Fruit fly (Drosophila melanogaster) whole organism, embryonic: ENCODE results near the gene Tsp5D.
A peak's percentile ranks its signal among the peaks of the same experiment; 100 is the strongest.

Experiments
- Aef1 ChIP-seq: fragments of 200-800 bp; sonication (Bioruptor generic); IDR thresholded peaks from 3 replicates; pipeline ENCODE4 v1.3.6; 2022; ENCODE audit warnings: missing biosample characterization, missing genetic modification characterization
- Awh ChIP-seq: fragments of 200-800 bp; sonication (Bioruptor generic); IDR thresholded peaks from 2 replicates; pipeline ENCODE4, ENCODE4 v1.3.6; 2022; ENCODE audit warnings: missing biosample characterization, missing genetic modification characterization
- Bgb ChIP-seq: fragments of 200-800 bp; sonication (Bioruptor generic); IDR thresholded peaks from 2 replicates; pipeline ENCODE4 v1.3.6; 2022; ENCODE audit warnings: missing biosample characterization, missing genetic modification characterization; ENCODE audit not compliant: partially characterized antibody
- C15 ChIP-seq: fragments of 200-800 bp; sonication (Bioruptor generic); IDR thresholded peaks from 3 replicates; pipeline ENCODE4 v1.3.6; 2022; ENCODE audit warnings: missing biosample characterization, missing genetic modification characterization
- CG10147 ChIP-seq: fragments of 200-800 bp; sonication (Bioruptor generic); optimal IDR thresholded peaks from 2 replicates; lab custom pipeline; 2019; ENCODE audit warnings: missing biosample characterization, mild to moderate bottlenecking, missing genetic modification characterization, moderate library complexity
- CG10959 ChIP-seq: fragments of 200-800 bp; sonication (Bioruptor generic); IDR thresholded peaks from 2 replicates; pipeline ENCODE4 v1.3.6; 2022; ENCODE audit warnings: missing biosample characterization, missing genetic modification characterization
- CG11695 ChIP-seq: fragments of 200-800 bp; sonication (Bioruptor generic); IDR thresholded peaks from 3 replicates; pipeline ENCODE4 v1.3.6; 2022; ENCODE audit warnings: missing biosample characterization, missing genetic modification characterization
- CG11723 ChIP-seq: fragments of 200-800 bp; sonication (Bioruptor generic); optimal IDR thresholded peaks from 2 replicates; lab custom pipeline; 2017; ENCODE audit warnings: missing biosample characterization, mild to moderate bottlenecking, missing genetic modification characterization
- CG13894 ChIP-seq: fragments of 200-800 bp; sonication (Bioruptor generic); optimal IDR thresholded peaks from 3 replicates; lab custom pipeline; 2018; ENCODE audit warnings: missing biosample characterization, mild to moderate bottlenecking, missing genetic modification characterization, moderate library complexity
- CG14710 ChIP-seq: fragments of 200-800 bp; sonication (Bioruptor generic); optimal IDR thresholded peaks from 3 replicates; lab custom pipeline; 2019; ENCODE audit warnings: missing biosample characterization, mild to moderate bottlenecking, missing genetic modification characterization, moderate library complexity
- CG1603 ChIP-seq: fragments of 200-800 bp; sonication (Bioruptor generic); optimal IDR thresholded peaks from 2 replicates; lab custom pipeline; 2019; ENCODE audit warnings: missing biosample characterization, mild to moderate bottlenecking, missing genetic modification characterization, moderate library complexity
- CG1647 ChIP-seq: fragments of 200-800 bp; sonication (Bioruptor generic); optimal IDR thresholded peaks from 3 replicates; lab custom pipeline; 2016; ENCODE audit warnings: missing biosample characterization, missing genetic modification characterization
- CG16815 ChIP-seq: fragments of 200-800 bp; sonication (Bioruptor generic); optimal IDR thresholded peaks from 3 replicates; lab custom pipeline; 2017; ENCODE audit warnings: missing biosample characterization, mild to moderate bottlenecking, missing genetic modification characterization
- CG17802 ChIP-seq: fragments of 200-800 bp; sonication (Bioruptor generic); optimal IDR thresholded peaks from 2 replicates; lab custom pipeline; 2018; ENCODE audit warnings: missing biosample characterization, mild to moderate bottlenecking, missing genetic modification characterization, moderate library complexity
- CG2202 ChIP-seq: fragments of 200-800 bp; sonication (Bioruptor generic); optimal IDR thresholded peaks from 2 replicates; lab custom pipeline; 2018; ENCODE audit warnings: missing biosample characterization, mild to moderate bottlenecking, missing genetic modification characterization
- CG2875 ChIP-seq: fragments of 200-800 bp; sonication (Bioruptor generic); optimal IDR thresholded peaks from 2 replicates; lab custom pipeline; 2017; ENCODE audit warnings: missing biosample characterization, mild to moderate bottlenecking, missing genetic modification characterization, missing genetic modification reagents
- CG3065 ChIP-seq: fragments of 200-800 bp; sonication (Bioruptor generic); optimal IDR thresholded peaks from 2 replicates; lab custom pipeline; 2016; ENCODE audit warnings: missing biosample characterization, missing genetic modification characterization
- CG3838 ChIP-seq: fragments of 200-800 bp; sonication (Bioruptor generic); optimal IDR thresholded peaks from 3 replicates; lab custom pipeline; 2016; ENCODE audit warnings: missing biosample characterization, missing genetic modification characterization
- CG42726 ChIP-seq: fragments of 200-800 bp; sonication (Bioruptor generic); IDR thresholded peaks from 2 replicates; pipeline ENCODE4 v1.3.6; 2022; ENCODE audit warnings: missing biosample characterization, missing genetic modification characterization; ENCODE audit not compliant: partially characterized antibody
- CG6791 ChIP-seq: fragments of 200-800 bp; sonication (Bioruptor generic); IDR thresholded peaks from 3 replicates; pipeline ENCODE4 v1.3.6; 2022; ENCODE audit warnings: missing biosample characterization, missing genetic modification characterization; ENCODE audit not compliant: partially characterized antibody
- CG7786 ChIP-seq: fragments of 200-800 bp; sonication (Bioruptor generic); optimal IDR thresholded peaks from 2 replicates; lab custom pipeline; 2016; ENCODE audit warnings: missing biosample characterization, missing genetic modification characterization
- CG7987 ChIP-seq: fragments of 200-800 bp; sonication (Bioruptor generic); optimal IDR thresholded peaks from 2 replicates; lab custom pipeline; 2018; ENCODE audit warnings: missing biosample characterization, mild to moderate bottlenecking, missing genetic modification characterization, moderate library complexity
- CG8281 ChIP-seq: fragments of 200-800 bp; sonication (Bioruptor generic); optimal IDR thresholded peaks from 2 replicates; lab custom pipeline; 2018; ENCODE audit warnings: missing biosample characterization, mild to moderate bottlenecking, missing genetic modification characterization, moderate library complexity
- CG9215 ChIP-seq: fragments of 200-800 bp; sonication (Bioruptor generic); IDR thresholded peaks from 2 replicates; pipeline ENCODE4 v1.3.6; 2022; ENCODE audit warnings: missing biosample characterization, missing genetic modification characterization
- CTCF ChIP-seq: fragments of 200-800 bp; sonication (Bioruptor generic); optimal IDR thresholded peaks from 2 replicates; lab custom pipeline; 2017; ENCODE audit warnings: missing biosample characterization, mild to moderate bottlenecking, missing genetic modification characterization, moderate library complexity
- Camta ChIP-seq: fragments of 200-800 bp; sonication (Bioruptor generic); optimal IDR thresholded peaks from 2 replicates; lab custom pipeline; 2016; ENCODE audit warnings: missing biosample characterization, missing genetic modification characterization
- Ets65A ChIP-seq: fragments of 200-800 bp; sonication (Bioruptor generic); peaks from one replicate; lab custom pipeline; 2016; ENCODE audit warnings: missing biosample characterization, missing genetic modification characterization
- MESR4 ChIP-seq: fragments of 200-800 bp; sonication (Bioruptor generic); optimal IDR thresholded peaks from 2 replicates; lab custom pipeline; 2018; ENCODE audit warnings: missing biosample characterization, mild to moderate bottlenecking, missing genetic modification characterization, moderate library complexity
- Max ChIP-seq: fragments of 200-800 bp; sonication (Bioruptor generic); optimal IDR thresholded peaks from 2 replicates; lab custom pipeline; 2016; ENCODE audit warnings: missing biosample characterization, mild to moderate bottlenecking, missing genetic modification characterization
- Med ChIP-seq: fragments of 200-800 bp; sonication (Bioruptor generic); peaks from one replicate; lab custom pipeline; 2016; ENCODE audit warnings: missing biosample characterization, missing genetic modification characterization, mild to moderate bottlenecking, inconsistent platforms, moderate library complexity
- NFAT ChIP-seq: fragments of 200-800 bp; sonication (Bioruptor generic); IDR thresholded peaks from 2 replicates; pipeline ENCODE4 v1.3.6; 2022; ENCODE audit warnings: missing biosample characterization, missing genetic modification characterization
- Pdp1 ChIP-seq, 2 experiments: fragments of 200-800 bp; sonication (Bioruptor generic); optimal IDR thresholded peaks; 3 replicates each; lab custom pipeline; 2016; ENCODE audit warnings: missing biosample characterization in 2 of 2, missing genetic modification characterization in 2 of 2, mild to moderate bottlenecking in 1 of 2, moderate library complexity in 1 of 2
- Sox102F ChIP-seq: fragments of 200-800 bp; sonication (Bioruptor generic); optimal IDR thresholded peaks from 2 replicates; lab custom pipeline; 2018; ENCODE audit warnings: missing biosample characterization, mild to moderate bottlenecking, missing genetic modification characterization, moderate library complexity
- ato ChIP-seq: fragments of 200-800 bp; sonication (Bioruptor generic); IDR thresholded peaks from 2 replicates; pipeline ENCODE4 v1.3.6; 2022; ENCODE audit warnings: missing biosample characterization, missing genetic modification characterization; ENCODE audit not compliant: partially characterized antibody
- bbx ChIP-seq: fragments of 200-800 bp; sonication (Bioruptor generic); IDR thresholded peaks from 2 replicates; pipeline ENCODE4 v1.3.6; 2022; ENCODE audit warnings: missing biosample characterization, missing genetic modification characterization; ENCODE audit not compliant: partially characterized antibody
- br ChIP-seq: fragments of >200 bp; optimal IDR thresholded peaks from 2 replicates; lab custom pipeline; 2017
- esg ChIP-seq: fragments of 200-800 bp; sonication (Bioruptor generic); conservative IDR thresholded peaks from 2 replicates; pipeline ENCODE4 v1.3.6; 2022; ENCODE audit warnings: missing biosample characterization, missing genetic modification characterization
- ewg ChIP-seq: fragments of 200-800 bp; sonication (Bioruptor generic); optimal IDR thresholded peaks from 3 replicates; lab custom pipeline; 2017; ENCODE audit warnings: mild to moderate bottlenecking, missing biosample characterization, missing genetic modification reagents, missing genetic modification characterization
- pros ChIP-seq: fragments of 200-800 bp; sonication (Bioruptor generic); optimal IDR thresholded peaks from 3 replicates; lab custom pipeline; 2019; ENCODE audit warnings: missing biosample characterization, mild to moderate bottlenecking, missing genetic modification characterization, moderate library complexity
- psq ChIP-seq: fragments of 200-800 bp; sonication (Bioruptor generic); optimal IDR thresholded peaks from 2 replicates; lab custom pipeline; 2017; ENCODE audit warnings: missing biosample characterization, missing genetic modification characterization
- sens ChIP-seq: fragments of 200-800 bp; sonication (Bioruptor generic); peaks from one replicate; lab custom pipeline; 2016; ENCODE audit warnings: missing biosample characterization, missing genetic modification characterization
- stc ChIP-seq: fragments of 200-800 bp; sonication (Bioruptor generic); IDR thresholded peaks from 2 replicates; pipeline ENCODE4 v1.3.6; 2022; ENCODE audit warnings: missing biosample characterization, missing genetic modification characterization
- stwl ChIP-seq: fragments of 200-800 bp; sonication (Bioruptor generic); optimal IDR thresholded peaks from 3 replicates; lab custom pipeline; 2018; ENCODE audit warnings: missing biosample characterization, mild to moderate bottlenecking, missing genetic modification characterization, moderate library complexity
- tgo ChIP-seq: fragments of 200-800 bp; sonication (Bioruptor generic); IDR thresholded peaks from 3 replicates; pipeline ENCODE4 v1.3.6; 2022; ENCODE audit warnings: missing biosample characterization, missing genetic modification characterization
- trh ChIP-seq: fragments of 200-800 bp; sonication (Bioruptor generic); optimal IDR thresholded peaks from 2 replicates; lab custom pipeline; 2016; ENCODE audit warnings: missing biosample characterization, missing genetic modification characterization
- vvl ChIP-seq: fragments of 200-800 bp; sonication (Bioruptor generic); IDR thresholded peaks from 2 replicates; pipeline ENCODE4 v1.3.6; 2022; ENCODE audit warnings: missing biosample characterization, missing genetic modification characterization
- z ChIP-seq: fragments of 200-800 bp; sonication (Bioruptor generic); IDR thresholded peaks from 3 replicates; pipeline ENCODE4 v1.3.6; 2022; ENCODE audit warnings: missing biosample characterization, missing genetic modification characterization

Gene Tsp5D

DNA sequence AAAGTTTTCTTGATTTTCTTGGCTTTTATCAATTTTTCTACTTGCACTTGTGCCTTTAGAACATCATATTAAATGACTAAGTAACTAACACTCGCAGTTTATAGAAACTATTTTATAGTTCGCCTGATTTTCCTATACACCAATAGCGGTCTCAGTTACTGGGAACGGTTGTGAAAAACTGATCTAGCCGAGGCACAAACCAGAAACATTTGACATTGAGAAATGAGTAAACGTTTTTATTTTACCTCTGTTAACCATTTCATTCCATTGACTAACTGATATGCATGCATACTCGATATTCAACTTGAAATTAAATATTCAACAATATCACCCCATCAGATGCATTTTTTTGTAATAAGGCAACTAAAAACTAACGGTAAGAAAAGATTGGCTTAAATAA lies 39.3 kb downstream of the Tsp5D start (continued):
- TF ChIP-seq CG10147 = no peak
- TF ChIP-seq CG2875 = no peak
- TF ChIP-seq CG42726 (GFP tag; lab: Robert Waterston, UW) = 0 out of 2 replicates have a peak, but pooled peaks have one; percentile 9
- TF ChIP-seq CG2202 (tag; lab: Kevin White, UChicago) = peak; percentile 2
- peak; percentile 37 for TF ChIP-seq CG1603 (tag; lab: Kevin White, UChicago)
- no peak for TF ChIP-seq stc (GFP tag; lab: Robert Waterston, UW)
- peak; percentile 31 for TF ChIP-seq stwl (tag; lab: Kevin White, UChicago)
- no peak for TF ChIP-seq CG7987 (GFP tag; lab: Kevin White, UChicago)
- 0 out of 2 replicates have a peak, but pooled peaks have one; percentile 13 for TF ChIP-seq vvl (GFP tag; lab: Robert Waterston, UW)
- no peak for TF ChIP-seq esg (GFP tag; lab: Robert Waterston, UW)
- TF ChIP-seq CG14710 = peak; percentile 25
- peak; percentile 46 for TF ChIP-seq CG8281 (tag; lab: Kevin White, UChicago)
- TF ChIP-seq CG6791 = 0 out of 3 replicates have a peak, but pooled peaks have one; percentile 29
- peak; percentile 55; the same call in 1 of the 2 replicates for TF ChIP-seq Bgb (GFP tag; lab: Robert Waterston, UW)
- TF ChIP-seq CG9215 (GFP tag; lab: Robert Waterston, UW) = no peak
- no peak for TF ChIP-seq NFAT (GFP tag; lab: Robert Waterston, UW)
- TF ChIP-seq br (lab: Kevin White, UChicago) = no peak
- TF ChIP-seq CTCF = peak; percentile 81
- peak; percentile 9 for TF ChIP-seq Med (GFP tag; lab: Kevin White, UChicago)
- TF ChIP-seq CG7786 (GFP tag; lab: Kevin White, UChicago) = no peak
- peak; percentile 58; the same call in 1 of the 2 replicates for TF ChIP-seq bbx (GFP tag; lab: Robert Waterston, UW)
- peak in 1 of 2 experiments; percentile 25 for TF ChIP-seq Pdp1 (GFP tag; optimal IDR thresholded peaks at IDR 0.05; lab: Kevin White, UChicago)
- TF ChIP-seq, all 482 proteins: peak for 23

DNA sequence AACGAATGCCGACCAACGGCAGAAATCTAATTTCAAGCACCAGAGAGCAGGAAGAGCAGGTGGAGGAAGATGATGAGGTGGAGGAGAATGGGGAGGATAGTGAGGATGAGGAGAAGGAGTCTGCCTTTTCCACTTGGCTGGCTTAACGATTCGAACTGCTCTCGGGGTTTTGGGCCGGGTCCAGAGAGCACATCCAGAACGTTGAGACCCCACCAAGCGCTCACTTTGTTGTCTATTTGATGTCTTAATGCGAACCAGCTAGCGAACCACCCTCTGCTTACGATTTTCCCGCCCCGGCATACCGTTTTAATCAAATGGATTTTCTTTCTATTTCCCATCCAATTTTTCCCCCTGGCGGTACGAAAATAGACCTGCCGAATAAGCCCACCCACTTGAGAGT lies 39.9 kb downstream of the Tsp5D start:
- no peak for TF ChIP-seq tgo (GFP tag; lab: Robert Waterston, UW)
- 0 out of 3 replicates have a peak, but pooled peaks have one; percentile 11 for TF ChIP-seq z (GFP tag; lab: Robert Waterston, UW)
- TF ChIP-seq sens (GFP tag; lab: Kevin White, UChicago) = peak; percentile 31
- TF ChIP-seq C15 (GFP tag; lab: Robert Waterston, UW) = no peak
- TF ChIP-seq CG13894 (tag; lab: Kevin White, UChicago) = peak; percentile 91
- TF ChIP-seq, all 482 proteins: peak for 3

DNA sequence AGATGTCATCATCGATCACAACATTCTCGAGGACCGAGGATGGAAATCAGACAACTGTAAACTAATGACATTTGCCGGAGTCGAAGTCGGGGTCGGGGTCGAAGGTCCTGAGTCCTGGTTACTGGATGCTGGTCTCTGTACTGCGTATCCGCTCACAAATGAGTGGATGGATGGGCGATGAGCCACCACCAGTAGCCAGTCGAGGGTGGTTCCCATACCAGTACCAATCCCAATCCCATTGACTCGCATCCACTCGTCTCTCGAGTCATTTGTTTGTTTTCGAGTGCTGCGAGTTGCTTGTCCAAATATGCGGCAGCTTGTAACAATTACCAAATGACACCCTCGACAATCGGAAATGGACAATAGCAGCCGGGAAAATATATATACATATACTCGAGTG lies 41.8 kb downstream of the Tsp5D start:
- TF ChIP-seq pros (GFP tag; lab: Kevin White, UChicago) (peak; percentile 51), CG3065 (no peak), Ets65A (GFP tag; lab: Kevin White, UChicago) (peak; percentile 43), CG11695 (GFP tag; lab: Robert Waterston, UW) (no peak), CG17802 (tag; lab: Kevin White, UChicago) (no peak), bbx (GFP tag; lab: Robert Waterston, UW) (no peak), z (GFP tag; lab: Robert Waterston, UW) (0 out of 3 replicates have a peak, but pooled peaks have one; percentile 55)

DNA sequence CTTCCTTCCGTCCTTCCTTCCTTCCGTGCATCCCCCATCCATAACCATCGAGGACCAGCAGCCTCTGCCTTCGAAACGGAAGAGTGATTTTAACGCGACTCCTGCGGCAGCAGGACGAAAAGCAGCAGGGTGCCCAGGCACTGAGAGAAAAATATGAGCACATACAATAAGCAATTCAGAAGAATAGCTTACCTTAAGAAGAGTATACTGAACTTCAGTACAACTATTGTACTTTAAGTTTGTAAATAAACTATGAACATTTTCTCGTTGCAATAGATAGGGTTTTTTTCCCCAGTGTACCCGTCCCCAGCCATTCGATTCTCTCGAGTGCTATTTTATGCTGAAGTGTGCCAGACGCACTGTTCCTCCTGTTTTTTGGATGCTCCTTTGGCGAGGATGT lies 43.0 kb downstream of the Tsp5D start:
- TF ChIP-seq CG10147 (peak; percentile 46), MESR4 (GFP tag; lab: Kevin White, UChicago) (no peak), CG16815 (peak; percentile 65), Max (peak; percentile 44), CG10959 (peak; percentile 79), Camta (peak; percentile 74), bbx (GFP tag; lab: Robert Waterston, UW) (no peak), CG11723 (peak; percentile 54), CG1647 (peak; percentile 47), CG3838 (GFP tag; lab: Kevin White, UChicago) (no peak), ato (GFP tag; lab: Robert Waterston, UW) (no peak), ewg (GFP tag; lab: Kevin White, UChicago) (peak; percentile 68), Sox102F (peak; percentile 77), psq (peak; percentile 23), Aef1 (GFP tag; lab: Robert Waterston, UW) (peak; percentile 57), Awh (GFP tag; lab: Robert Waterston, UW) (peak; percentile 76), trh (GFP tag; lab: Kevin White, UChicago) (peak; percentile 50)
